Worm (Caenorhabditis elegans) whole organism, L1 larva: Measurements from ENCODE around the gene nhr-59.
A peak's percentile ranks its signal among the peaks of the same experiment; 100 is the strongest.

Experiments used
- F16B12.6 ChIP-seq: fragments of 150-350 bp; optimal IDR thresholded peaks from 2 replicates; lab custom pipeline; 2014; ENCODE audit warnings: missing biosample characterization, missing genetic modification characterization
- Y116A8C.19 ChIP-seq: sonication (generic microtip); optimal IDR thresholded peaks from 2 replicates; lab custom pipeline; 2016; ENCODE audit warnings: missing compliant biosample characterization, missing genetic modification characterization, borderline replicate concordance
- aly-2 ChIP-seq: fragments of 150-350 bp; optimal IDR thresholded peaks from 2 replicates; lab custom pipeline; 2014; ENCODE audit warnings: missing biosample characterization, missing genetic modification characterization
- blmp-1 ChIP-seq: fragments of 150-350 bp; optimal IDR thresholded peaks from 2 replicates; lab custom pipeline; 2014; ENCODE audit warnings: missing biosample characterization, missing genetic modification characterization
- ceh-63 ChIP-seq: fragments of 200-800 bp; sonication (Bioruptor generic); optimal IDR thresholded peaks from 2 replicates; lab custom pipeline; 2018; ENCODE audit warnings: mild to moderate bottlenecking, missing genetic modification characterization, missing compliant biosample characterization
- ceh-82 ChIP-seq, 3 experiments: fragments of 150-350 bp in 1 of 3; sonication (generic microtip) in 2 of 3; optimal IDR thresholded peaks; 2 replicates each; lab custom pipeline; 2014 to 2017; ENCODE audit warnings: missing biosample characterization in 3 of 3, missing genetic modification characterization in 3 of 3
- ceh-90 ChIP-seq: sonication (generic microtip); optimal IDR thresholded peaks from 2 replicates; lab custom pipeline; 2016; ENCODE audit warnings: missing genetic modification characterization, missing compliant biosample characterization
- ces-1 ChIP-seq: fragments of 150-350 bp; optimal IDR thresholded peaks from 2 replicates; lab custom pipeline; 2014; ENCODE audit warnings: missing biosample characterization, missing genetic modification reagents, missing genetic modification characterization
- dpl-1 ChIP-seq, 3 experiments: fragments of 150-350 bp in 2 of 3; sonication (generic microtip) in 1 of 3; optimal IDR thresholded peaks; 2 replicates each; lab custom pipeline; 2014 to 2017; ENCODE audit warnings: missing biosample characterization in 3 of 3, missing genetic modification characterization in 3 of 3, missing genetic modification reagents in 3 of 3
- efl-1 ChIP-seq, 4 experiments: fragments of 150-350 bp; optimal IDR thresholded peaks in 3 of 4; peaks in 1 of 4; 1 replicate in 1 of 4; 2 replicates in 3 of 4; lab custom pipeline; 2014; ENCODE audit warnings: missing biosample characterization in 2 of 4, missing genetic modification characterization in 2 of 4, missing genetic modification reagents in 2 of 4
- egl-13 ChIP-seq: sonication (generic microtip); optimal IDR thresholded peaks from 2 replicates; lab custom pipeline; 2016; ENCODE audit warnings: missing genotype, missing genetic modification reagents, missing genetic modification characterization, missing compliant biosample characterization
- elt-2 ChIP-seq: sonication (generic microtip); optimal IDR thresholded peaks from 2 replicates; lab custom pipeline; 2016; ENCODE audit warnings: missing genetic modification characterization, mild to moderate bottlenecking, inconsistent platforms, missing compliant biosample characterization, missing genetic modification reagents
- elt-3 ChIP-seq, 6 experiments: fragments of 150-350 bp in 1 of 6; sonication (generic microtip); optimal IDR thresholded peaks; 2 replicates each; lab custom pipeline; 2017 to 2018; ENCODE audit warnings: missing biosample characterization in 6 of 6, missing genetic modification characterization in 6 of 6, inconsistent platforms in 1 of 6
- hlh-17 ChIP-seq: fragments of 200-800 bp; sonication (Bioruptor generic); optimal IDR thresholded peaks from 2 replicates; lab custom pipeline; 2018; ENCODE audit warnings: missing genetic modification characterization, mild to moderate bottlenecking, missing compliant biosample characterization, moderate library complexity, borderline replicate concordance
- lin-13 ChIP-seq: fragments of 150-350 bp; optimal IDR thresholded peaks from 2 replicates; lab custom pipeline; 2014; ENCODE audit warnings: missing biosample characterization, missing genetic modification reagents, missing genetic modification characterization
- lin-14 ChIP-seq: fragments of 200-800 bp; sonication (Bioruptor generic); optimal IDR thresholded peaks from 2 replicates; lab custom pipeline; 2018; ENCODE audit warnings: mild to moderate bottlenecking, missing genetic modification characterization, moderate library complexity, missing compliant biosample characterization
- lin-35 ChIP-seq, 2 experiments: fragments of 150-350 bp; optimal IDR thresholded peaks; 2 replicates each; lab custom pipeline; 2014; ENCODE audit warnings: missing biosample characterization in 2 of 2, missing genetic modification characterization in 2 of 2, missing genetic modification reagents in 2 of 2
- lsy-2 ChIP-seq, 2 experiments: fragments of 150-350 bp; optimal IDR thresholded peaks; 2 replicates each; lab custom pipeline; 2014; ENCODE audit warnings: missing biosample characterization in 2 of 2, missing genetic modification characterization in 2 of 2
- mep-1 ChIP-seq: fragments of 150-350 bp; optimal IDR thresholded peaks from 2 replicates; lab custom pipeline; 2014; ENCODE audit warnings: missing biosample characterization, missing genetic modification characterization
- nhr-11 ChIP-seq: fragments of 150-350 bp; optimal IDR thresholded peaks from 2 replicates; lab custom pipeline; 2014; ENCODE audit warnings: missing biosample characterization, missing genetic modification characterization
- nhr-19 ChIP-seq: fragments of 200-800 bp; sonication (Bioruptor generic); conservative IDR thresholded peaks from 2 replicates; pipeline ENCODE4 v1.3.6; 2022; ENCODE audit warnings: missing genetic modification characterization, missing compliant biosample characterization
- nhr-20 ChIP-seq: sonication (generic microtip); optimal IDR thresholded peaks from 2 replicates; lab custom pipeline; 2016; ENCODE audit warnings: mild to moderate bottlenecking, missing genetic modification characterization, missing compliant biosample characterization
- nhr-47 ChIP-seq: sonication (generic microtip); optimal IDR thresholded peaks from 2 replicates; lab custom pipeline; 2016; ENCODE audit warnings: mild to moderate bottlenecking, missing genetic modification characterization, moderate library complexity, missing compliant biosample characterization
- nhr-71 ChIP-seq: sonication (generic microtip); optimal IDR thresholded peaks from 2 replicates; lab custom pipeline; 2016; ENCODE audit warnings: mild to moderate bottlenecking, missing genetic modification characterization, moderate library complexity, missing compliant biosample characterization
- nhr-84 ChIP-seq: sonication (generic microtip); optimal IDR thresholded peaks from 2 replicates; lab custom pipeline; 2017; ENCODE audit warnings: missing biosample characterization, missing genetic modification characterization
- nhr-85 ChIP-seq: sonication (generic microtip); peaks from one replicate; lab custom pipeline; 2016; ENCODE audit warnings: missing genetic modification characterization, inconsistent platforms, missing compliant biosample characterization
- nhr-90 ChIP-seq: sonication (generic microtip); optimal IDR thresholded peaks from 2 replicates; lab custom pipeline; 2016; ENCODE audit warnings: mild to moderate bottlenecking, missing genetic modification characterization, missing compliant biosample characterization; ENCODE audit not compliant: poor library complexity
- pag-3 ChIP-seq: sonication (generic microtip); optimal IDR thresholded peaks from 2 replicates; lab custom pipeline; 2017; ENCODE audit warnings: missing genetic modification characterization, mild to moderate bottlenecking, missing compliant biosample characterization, antibody characterized with exemption, borderline replicate concordance; ENCODE audit not compliant: insufficient read depth
- pax-3 ChIP-seq: fragments of 200-800 bp; sonication (Bioruptor generic); optimal IDR thresholded peaks from 2 replicates; lab custom pipeline; 2018; ENCODE audit warnings: mild to moderate bottlenecking, missing genetic modification characterization, moderate library complexity, missing compliant biosample characterization
- skn-1 ChIP-seq: fragments of 150-350 bp; optimal IDR thresholded peaks from 2 replicates; lab custom pipeline; 2014; ENCODE audit warnings: missing biosample characterization, missing genetic modification characterization
- snpc-4 ChIP-seq: fragments of 150-350 bp; optimal IDR thresholded peaks from 2 replicates; lab custom pipeline; 2014; ENCODE audit warnings: missing biosample characterization, missing genetic modification characterization
- sptf-1 ChIP-seq: fragments of 150-350 bp; optimal IDR thresholded peaks from 2 replicates; lab custom pipeline; 2014; ENCODE audit warnings: missing biosample characterization, missing genetic modification characterization
- tbx-2 ChIP-seq: sonication (generic microtip); optimal IDR thresholded peaks from 2 replicates; lab custom pipeline; 2016; ENCODE audit warnings: missing genetic modification characterization, missing compliant biosample characterization
- tlp-1 ChIP-seq: fragments of 150-350 bp; optimal IDR thresholded peaks from 2 replicates; lab custom pipeline; 2014; ENCODE audit warnings: missing biosample characterization, missing genetic modification characterization
- zag-1 ChIP-seq: fragments of 150-350 bp; optimal IDR thresholded peaks from 2 replicates; lab custom pipeline; 2014; ENCODE audit warnings: missing biosample characterization, missing genetic modification characterization
- zip-4 ChIP-seq: fragments of 200-800 bp; sonication (Bioruptor generic); optimal IDR thresholded peaks from 2 replicates; lab custom pipeline; 2018; ENCODE audit warnings: mild to moderate bottlenecking, missing genetic modification characterization, moderate library complexity, missing compliant biosample characterization
- ztf-11 ChIP-seq, 2 experiments: sonication (generic microtip); optimal IDR thresholded peaks; 2 replicates each; lab custom pipeline; 2016 to 2017; ENCODE audit warnings: missing genetic modification characterization in 2 of 2, missing biosample characterization in 1 of 2, missing compliant biosample characterization in 1 of 2
- ztf-4 ChIP-seq: fragments of 150-350 bp; optimal IDR thresholded peaks from 2 replicates; lab custom pipeline; 2014; ENCODE audit warnings: missing biosample characterization, missing genetic modification characterization

Gene nhr-59

ce11 chrV:2278052-2278451 lies at the start of gene nhr-59:
Gene nhr-59, minus strand, starts transcription at chrV:2278265.
- peak; percentile 53 for TF ChIP-seq nhr-20 (tag; lab: Kevin White, UChicago)
- peak; percentile 22 for TF ChIP-seq nhr-71
- TF ChIP-seq lin-35 (GFP tag; optimal IDR thresholded peaks at IDR 0.05; lab: Kevin White, UChicago), result peak in 1 of 2 experiments; percentile 56
- TF ChIP-seq sptf-1 (tag; lab: Kevin White, UChicago), result no peak
- TF ChIP-seq nhr-47 (tag; lab: Kevin White, UChicago), result no peak
- no peak for TF ChIP-seq ceh-82 (tag; optimal IDR thresholded peaks at IDR 0.05; lab: Kevin White, UChicago)
- peak in 1 of 3 experiments; percentile 11 for TF ChIP-seq dpl-1 (GFP tag; optimal IDR thresholded peaks at IDR 0.05; lab: Kevin White, UChicago)
- no peak for TF ChIP-seq Y116A8C.19
- TF ChIP-seq efl-1 (optimal IDR thresholded peaks at IDR 0.05; lab: Kevin White, UChicago), result peak in 1 of 2 experiments; percentile 7
- TF ChIP-seq efl-1 (GFP tag; optimal IDR thresholded peaks at IDR 0.05 in 1 of 2; lab: Kevin White, UChicago), result no peak
- TF ChIP-seq ceh-63 (GFP tag; lab: Kevin White, UChicago), result no peak
- no peak for TF ChIP-seq lsy-2 (tag; optimal IDR thresholded peaks at IDR 0.05; lab: Kevin White, UChicago)
- no peak for TF ChIP-seq nhr-11 (tag; lab: Kevin White, UChicago)
- TF ChIP-seq hlh-17, result no peak
- no peak for TF ChIP-seq nhr-19 (GFP tag; lab: Robert Waterston, UW)
- TF ChIP-seq lin-14 (GFP tag; lab: Kevin White, UChicago), result peak; percentile 68
- TF ChIP-seq nhr-84 (tag; lab: Kevin White, UChicago), result no peak
- TF ChIP-seq aly-2 (tag; lab: Kevin White, UChicago), result peak; percentile 15
- peak; percentile 0 for TF ChIP-seq mep-1 (tag; lab: Kevin White, UChicago)
- no peak for TF ChIP-seq zag-1
- no peak for TF ChIP-seq egl-13

- TF ChIP-seq nhr-71, result peak; percentile 56
- TF ChIP-seq tbx-2, result no peak
- no peak for TF ChIP-seq egl-13
- no peak for TF ChIP-seq nhr-19 (GFP tag; lab: Robert Waterston, UW)
- TF ChIP-seq zip-4 (GFP tag; lab: Kevin White, UChicago), result no peak
- TF ChIP-seq nhr-85, result no peak
- no peak for TF ChIP-seq blmp-1 (tag; lab: Kevin White, UChicago)
- no peak for TF ChIP-seq lin-13 (GFP tag; lab: Kevin White, UChicago)
- TF ChIP-seq nhr-90 (tag; lab: Kevin White, UChicago), result no peak
- no peak for TF ChIP-seq ceh-82 (tag; optimal IDR thresholded peaks at IDR 0.05; lab: Kevin White, UChicago)
- no peak for TF ChIP-seq ceh-90
- peak; percentile 98 for TF ChIP-seq elt-2 (tag; lab: Kevin White, UChicago)
- no peak for TF ChIP-seq skn-1 (tag; lab: Kevin White, UChicago)
- no peak for TF ChIP-seq hlh-17
- no peak for TF ChIP-seq dpl-1 (GFP tag; optimal IDR thresholded peaks at IDR 0.05; lab: Kevin White, UChicago)
- TF ChIP-seq tlp-1 (tag; lab: Kevin White, UChicago), result peak; percentile 74
- TF ChIP-seq ces-1 (GFP tag; lab: Kevin White, UChicago), result no peak
- TF ChIP-seq elt-3 (tag; optimal IDR thresholded peaks at IDR 0.05; lab: Kevin White, UChicago), result peak in 1 of 6 experiments; percentile 25
- TF ChIP-seq lin-14 (GFP tag; lab: Kevin White, UChicago), result peak; percentile 36
- no peak for TF ChIP-seq pax-3 (tag; lab: Kevin White, UChicago)
- no peak for TF ChIP-seq efl-1 (optimal IDR thresholded peaks at IDR 0.05; lab: Kevin White, UChicago)
- peak in 1 of 2 experiments; percentile 64 for TF ChIP-seq efl-1 (GFP tag; optimal IDR thresholded peaks at IDR 0.05 in 1 of 2; lab: Kevin White, UChicago)
- TF ChIP-seq ztf-11 (tag; optimal IDR thresholded peaks at IDR 0.05; lab: Kevin White, UChicago), result no peak
- no peak for TF ChIP-seq sptf-1 (tag; lab: Kevin White, UChicago)
- TF ChIP-seq nhr-20 (tag; lab: Kevin White, UChicago), result peak; percentile 30
- TF ChIP-seq lsy-2 (tag; optimal IDR thresholded peaks at IDR 0.05; lab: Kevin White, UChicago), result no peak
- TF ChIP-seq snpc-4 (tag; lab: Kevin White, UChicago), result no peak
- TF ChIP-seq lin-35 (GFP tag; optimal IDR thresholded peaks at IDR 0.05; lab: Kevin White, UChicago), result peak in 1 of 2 experiments; percentile 15
- no peak for TF ChIP-seq F16B12.6 (tag; lab: Kevin White, UChicago)
- TF ChIP-seq pag-3 (tag; lab: Kevin White, UChicago), result no peak
- no peak for TF ChIP-seq ztf-4
- no peak for TF ChIP-seq nhr-11 (tag; lab: Kevin White, UChicago)
These were observed 49.1 kb upstream of the nhr-59 start for ce11 chrV:2327124-2327523.
